Worm (Caenorhabditis elegans): Measurements from ENCODE around the gene C29E4.14.
A peak's percentile ranks its signal among the peaks of the same experiment; 100 is the strongest.

C29E4.14 gene

DNA sequence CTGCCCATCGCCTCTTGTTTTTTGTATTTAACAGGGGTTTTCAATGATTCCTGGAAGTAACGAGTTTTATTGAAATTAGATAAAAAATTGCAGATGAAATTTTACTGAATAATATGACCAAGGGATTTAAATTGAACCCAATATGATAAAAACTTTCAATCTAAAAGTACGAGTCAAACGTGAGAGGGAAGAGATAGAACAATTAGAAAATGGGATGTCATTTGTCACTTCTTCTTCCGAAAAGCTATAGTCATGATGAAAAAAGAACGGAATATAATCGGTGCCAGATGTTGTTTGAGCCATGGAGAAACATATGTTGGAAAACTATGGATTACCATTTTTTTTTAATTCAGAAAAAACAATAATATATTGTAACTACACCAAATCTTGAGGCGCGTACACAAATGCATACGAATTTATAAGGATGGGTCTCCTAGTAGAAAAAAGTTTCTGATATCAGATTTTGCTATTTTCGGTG, 41.0 kb upstream of the C29E4.14 start, which contains the start of gene sup-18:
TSS of gene sup-18 (minus strand) at position 51 of the 478 bp plus-strand sequence.
- TF ChIP-seq somi-1 (GFP tag; optimal IDR thresholded peaks at IDR 0.05) (no peak), madf-3 (GFP tag; IDR thresholded peaks at IDR 0.05) (no peak), ztf-26 (tag; optimal IDR thresholded peaks at IDR 0.05) (no peak), F22D6.2 (tag; optimal IDR thresholded peaks at IDR 0.05) (no peak), repo-1 (tag; optimal IDR thresholded peaks at IDR 0.05) (no peak), snpc-3.4 (tag; optimal IDR thresholded peaks at IDR 0.05) (no peak), unc-130 (GFP tag; optimal IDR thresholded peaks at IDR 0.05) (no peak), mes-4 (tag; optimal IDR thresholded peaks at IDR 0.05) (no peak), K11D2.4 (GFP tag; IDR thresholded peaks at IDR 0.05) (no peak), tlf-1 (GFP tag; optimal IDR thresholded peaks at IDR 0.05) (no peak), Y67H2A.10 (GFP tag; conservative IDR thresholded peaks at IDR 0.05) (no peak)

DNA sequence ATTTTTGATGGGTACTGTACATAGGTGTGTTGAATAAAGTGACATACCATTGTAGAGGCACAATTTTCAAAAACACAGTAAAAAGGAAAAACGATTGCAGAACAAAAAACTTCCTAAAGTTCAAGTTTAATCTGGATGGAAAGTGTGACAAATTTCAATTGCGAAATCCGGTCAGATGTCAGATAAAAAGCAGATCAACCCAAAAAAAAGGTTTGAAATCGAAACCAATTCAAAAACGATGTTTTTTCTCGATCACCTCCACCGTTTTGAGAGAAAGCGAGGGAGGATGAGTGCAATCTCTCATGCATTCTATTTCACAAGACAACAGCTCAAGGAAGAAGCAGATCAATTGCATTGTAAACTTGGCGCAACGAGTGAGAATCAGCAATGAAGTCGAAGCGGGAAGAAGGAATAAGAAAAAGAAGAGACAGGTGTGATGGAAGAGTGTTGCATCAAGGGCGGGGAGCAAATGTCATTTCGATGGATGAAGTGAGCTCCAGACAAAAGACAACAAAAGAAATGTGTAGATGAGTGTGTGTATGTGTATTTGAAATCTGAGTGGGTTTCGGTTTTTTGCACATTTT, 39.7 kb upstream of the C29E4.14 start:
- no peak for TF ChIP-seq ZK185.1 (tag; optimal IDR thresholded peaks at IDR 0.05; ENCODE audit: poor library complexity, severe bottlenecking)
- no peak for TF ChIP-seq cebp-1 (GFP tag; IDR thresholded peaks at IDR 0.05)
- peak; percentile 68 for TF ChIP-seq cebp-1 (tag; optimal IDR thresholded peaks at IDR 0.05)

DNA sequence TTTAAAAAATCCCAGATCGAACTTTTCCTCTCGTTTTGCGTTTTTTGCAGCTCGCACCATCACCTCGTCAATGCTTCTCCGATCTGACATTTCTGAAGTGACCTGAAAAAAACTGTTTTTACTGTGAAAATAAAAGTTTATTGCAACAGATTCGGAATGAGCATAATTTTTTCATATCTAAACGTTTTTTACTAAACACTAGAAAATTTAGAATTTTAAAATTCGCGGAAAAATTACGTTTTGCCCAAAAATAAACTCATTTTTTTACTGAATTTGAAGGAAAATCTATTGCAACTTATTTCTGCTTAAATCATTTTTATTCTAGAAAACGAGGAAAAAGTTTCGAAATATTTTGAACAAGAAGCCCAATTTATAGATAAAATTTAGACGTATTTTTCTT, 37.0 kb upstream of the C29E4.14 start, which contains the start of gene ZK688.9:
TSS of gene ZK688.9 (minus strand) at position 101 of the 400 bp plus-strand sequence.
- TF ChIP-seq F52B5.7 (tag; optimal IDR thresholded peaks at IDR 0.05) (no peak), ztf-28 (GFP tag; IDR thresholded peaks at IDR 0.05) (no peak), gei-17 (GFP tag; optimal IDR thresholded peaks at IDR 0.05) (no peak), unc-130 (GFP tag; optimal IDR thresholded peaks at IDR 0.05) (no peak), lin-40 (tag; optimal IDR thresholded peaks at IDR 0.05) (no peak), ceh-40 (GFP tag; IDR thresholded peaks at IDR 0.05) (no peak), Y53F4B.3 (GFP tag; IDR thresholded peaks at IDR 0.05) (no peak), madf-3 (GFP tag; IDR thresholded peaks at IDR 0.05) (no peak), ztf-25 (GFP tag; IDR thresholded peaks at IDR 0.05) (no peak), sptf-2 (GFP tag; optimal IDR thresholded peaks at IDR 0.05) (no peak), zim-3 (tag; optimal IDR thresholded peaks at IDR 0.05) (no peak), lag-1 (GFP tag; IDR thresholded peaks at IDR 0.05) (no peak), attf-6 (GFP tag; IDR thresholded peaks at IDR 0.05) (no peak), Y95B8A.8 (GFP tag; IDR thresholded peaks at IDR 0.05) (no peak), hrde-1 (tag; optimal IDR thresholded peaks at IDR 0.05; ENCODE audit: borderline replicate concordance) (no peak), dpl-1 (GFP tag; optimal IDR thresholded peaks at IDR 0.05) (no peak), ZK185.1 (tag; optimal IDR thresholded peaks at IDR 0.05; ENCODE audit: poor library complexity, severe bottlenecking) (no peak)

- TF ChIP-seq nhr-120 (GFP tag; IDR thresholded peaks at IDR 0.05) (no peak), cebp-2 (GFP tag; IDR thresholded peaks at IDR 0.05) (no peak), F52B5.7 (tag; optimal IDR thresholded peaks at IDR 0.05) (no peak), F33H1.4 (GFP tag; IDR thresholded peaks at IDR 0.05) (no peak), lin-26 (GFP tag; IDR thresholded peaks at IDR 0.05) (no peak), unc-62 (GFP tag; optimal IDR thresholded peaks at IDR 0.05) (no peak), C06A6.2 (GFP tag; conservative IDR thresholded peaks at IDR 0.05) (no peak), pbrm-1 (GFP tag; IDR thresholded peaks at IDR 0.05) (no peak), snpc-3.4 (tag; optimal IDR thresholded peaks at IDR 0.05) (no peak), B0336.3 (GFP tag; IDR thresholded peaks at IDR 0.05) (no peak), cebp-1 (GFP tag; IDR thresholded peaks at IDR 0.05) (no peak), cebp-1 (tag; optimal IDR thresholded peaks at IDR 0.05) (no peak), mxl-1 (tag; optimal IDR thresholded peaks at IDR 0.05) (no peak)
Observed at ce11 chrIII:7884863-7885262, 35.1 kb upstream of the C29E4.14 start, which contains the start of gene ZK688.11. Gene ZK688.11, minus strand, starts transcription at chrIII:7884963.
